Worm (Caenorhabditis elegans) whole organism, L4 larva: ENCODE data around the gene F56F11.1.

Experiments
- D1046.2 ChIP-seq: fragments of 200-800 bp; sonication (Bioruptor generic); IDR thresholded peaks from 2 replicates; pipeline ENCODE4 v1.3.6; 2022; ENCODE audit warnings: missing genetic modification characterization, missing compliant biosample characterization
- F26F4.8 ChIP-seq: fragments of 200-800 bp; sonication (Bioruptor generic); conservative IDR thresholded peaks from 2 replicates; pipeline ENCODE4 v1.3.6; 2022; ENCODE audit warnings: missing genetic modification characterization, missing compliant biosample characterization
- R02D3.7 ChIP-seq: fragments of 150-350 bp; sonication (generic microtip); optimal IDR thresholded peaks from 3 replicates; lab custom pipeline; 2014; ENCODE audit warnings: missing biosample characterization, missing genetic modification characterization
- Y105C5A.15 ChIP-seq: fragments of 200-800 bp; sonication (Bioruptor generic); IDR thresholded peaks from 2 replicates; pipeline ENCODE4 v1.3.6; 2022; ENCODE audit warnings: missing genetic modification characterization, missing compliant biosample characterization
- ZK337.2 ChIP-seq: fragments of 200-800 bp; sonication (Bioruptor generic); IDR thresholded peaks from 2 replicates; pipeline ENCODE4 v1.3.6; 2022; ENCODE audit warnings: missing genetic modification reagents, missing genetic modification characterization, missing compliant biosample characterization
- ZK546.5 ChIP-seq, 2 experiments: sonication (generic microtip); optimal IDR thresholded peaks; 2 replicates each; lab custom pipeline; 2017; ENCODE audit warnings: missing biosample characterization in 2 of 2, missing genetic modification characterization in 2 of 2
- aly-2 ChIP-seq: sonication (generic microtip); optimal IDR thresholded peaks from 2 replicates; lab custom pipeline; 2018; ENCODE audit warnings: missing biosample characterization, missing genetic modification characterization
- ama-1 ChIP-seq: fragments of 150-350 bp; optimal IDR thresholded peaks from 2 replicates; lab custom pipeline; 2014; ENCODE audit warnings: inconsistent platforms, mixed read lengths
- arid-1 ChIP-seq: fragments of 200-800 bp; sonication (Bioruptor generic); conservative IDR thresholded peaks from 2 replicates; pipeline ENCODE4 v1.3.6; 2022; ENCODE audit warnings: missing genetic modification reagents, missing genetic modification characterization, missing compliant biosample characterization
- attf-4 ChIP-seq: sonication (generic microtip); optimal IDR thresholded peaks from 3 replicates; lab custom pipeline; 2017; ENCODE audit warnings: missing biosample characterization, missing genetic modification characterization
- ceh-20 ChIP-seq: fragments of 200-800 bp; sonication (Bioruptor generic); IDR thresholded peaks from 2 replicates; pipeline ENCODE4 v1.3.6; 2022; ENCODE audit warnings: missing genetic modification reagents, missing genetic modification characterization, missing compliant biosample characterization
- ceh-32 ChIP-seq: sonication (generic microtip); optimal IDR thresholded peaks from 2 replicates; lab custom pipeline; 2016; ENCODE audit warnings: mild to moderate bottlenecking, missing genetic modification characterization, missing compliant biosample characterization; ENCODE audit not compliant: poor library complexity
- ceh-44 ChIP-seq: fragments of 200-800 bp; sonication (Bioruptor generic); IDR thresholded peaks from 2 replicates; pipeline ENCODE4 v1.3.6; 2022; ENCODE audit warnings: missing genetic modification reagents, missing genetic modification characterization, missing compliant biosample characterization
- ceh-62 ChIP-seq: sonication (generic microtip); optimal IDR thresholded peaks from 2 replicates; lab custom pipeline; 2017; ENCODE audit warnings: missing biosample characterization, missing genetic modification characterization
- ctbp-1 ChIP-seq: fragments of 200-800 bp; sonication (Bioruptor generic); IDR thresholded peaks from 2 replicates; pipeline ENCODE4 v1.3.6; 2022; ENCODE audit warnings: missing genetic modification reagents, missing genetic modification characterization, missing compliant biosample characterization
- daf-16 ChIP-seq, 3 experiments: sonication (generic microtip); optimal IDR thresholded peaks; 2 replicates each; lab custom pipeline; 2016 to 2017; ENCODE audit warnings: missing genetic modification characterization in 3 of 3, missing genetic modification reagents in 3 of 3, mild to moderate bottlenecking in 2 of 3, missing compliant biosample characterization in 2 of 3, missing biosample characterization in 1 of 3, moderate library complexity in 1 of 3
- daf-19 ChIP-seq: fragments of 200-800 bp; sonication (Bioruptor generic); conservative IDR thresholded peaks from 2 replicates; pipeline ENCODE4 v1.3.6; 2022; ENCODE audit warnings: missing genetic modification characterization, missing compliant biosample characterization
- dmd-6 ChIP-seq: fragments of 200-800 bp; sonication (Bioruptor generic); IDR thresholded peaks from 2 replicates; pipeline ENCODE4 v1.3.6; 2022; ENCODE audit warnings: missing genetic modification reagents, missing genetic modification characterization, missing compliant biosample characterization
- dmd-8 ChIP-seq: fragments of 200-800 bp; sonication (Bioruptor generic); IDR thresholded peaks from 2 replicates; pipeline ENCODE4 v1.3.6; 2022; ENCODE audit warnings: missing genetic modification characterization, missing compliant biosample characterization
- dpl-1 ChIP-seq: fragments of 150-350 bp; optimal IDR thresholded peaks from 2 replicates; lab custom pipeline; 2014; ENCODE audit warnings: missing biosample characterization, missing genetic modification reagents, missing genetic modification characterization
- duxl-1 ChIP-seq: sonication (generic microtip); optimal IDR thresholded peaks from 2 replicates; lab custom pipeline; 2016; ENCODE audit warnings: mild to moderate bottlenecking, missing genetic modification characterization, moderate library complexity, missing compliant biosample characterization; ENCODE audit not compliant: poor library complexity
- dve-1 ChIP-seq: sonication (generic microtip); optimal IDR thresholded peaks from 2 replicates; lab custom pipeline; 2017; ENCODE audit warnings: antibody characterized with exemption, mild to moderate bottlenecking, missing genetic modification characterization, missing compliant biosample characterization; ENCODE audit not compliant: insufficient read depth
- fos-1 ChIP-seq: fragments of 150-350 bp; optimal IDR thresholded peaks from 2 replicates; lab custom pipeline; 2014; ENCODE audit warnings: missing biosample characterization, missing genetic modification characterization
- gei-8 ChIP-seq: fragments of 200-800 bp; sonication (Bioruptor generic); optimal IDR thresholded peaks from 2 replicates; lab custom pipeline; 2018; ENCODE audit warnings: mild to moderate bottlenecking, missing genetic modification characterization, missing compliant biosample characterization
- hif-1 ChIP-seq, 2 experiments: sonication (generic microtip); optimal IDR thresholded peaks; 2 replicates each; lab custom pipeline; 2016 to 2017; ENCODE audit warnings: missing compliant biosample characterization in 2 of 2, missing genetic modification characterization in 2 of 2, missing genetic modification reagents in 2 of 2, missing genotype in 2 of 2, mild to moderate bottlenecking in 1 of 2
- hlh-11 ChIP-seq: fragments of 200-800 bp; sonication (Bioruptor generic); optimal IDR thresholded peaks from 2 replicates; lab custom pipeline; 2018; ENCODE audit warnings: mild to moderate bottlenecking, missing genetic modification characterization, missing compliant biosample characterization
- lin-1 ChIP-seq: fragments of 200-800 bp; sonication (Bioruptor generic); IDR thresholded peaks from 2 replicates; pipeline ENCODE4 v1.3.6; 2022; ENCODE audit warnings: missing genetic modification reagents, missing genetic modification characterization, missing compliant biosample characterization
- lin-15B ChIP-seq: fragments of 150-350 bp; sonication (generic microtip); optimal IDR thresholded peaks from 3 replicates; lab custom pipeline; 2014; ENCODE audit warnings: missing biosample characterization, missing genetic modification characterization
- lin-39 ChIP-seq: fragments of 150-350 bp; optimal IDR thresholded peaks from 2 replicates; lab custom pipeline; 2014; ENCODE audit warnings: missing biosample characterization, missing genetic modification reagents, missing genetic modification characterization
- madf-5 ChIP-seq, 2 experiments: fragments of 200-800 bp; sonication (Bioruptor generic); IDR thresholded peaks; 2 replicates each; pipeline ENCODE4 v1.3.6; 2022; ENCODE audit warnings: missing compliant biosample characterization in 2 of 2, missing genetic modification characterization in 2 of 2
- madf-9 ChIP-seq: fragments of 200-800 bp; sonication (Bioruptor generic); conservative IDR thresholded peaks from 2 replicates; pipeline ENCODE4 v1.3.6; 2022; ENCODE audit warnings: missing genetic modification reagents, missing genetic modification characterization, missing compliant biosample characterization
- mdl-1 ChIP-seq, 2 experiments: fragments of 150-350 bp in 1 of 2; sonication (generic microtip) in 1 of 2; optimal IDR thresholded peaks; 2 replicates each; lab custom pipeline; 2014 to 2017; ENCODE audit warnings: missing biosample characterization in 2 of 2, missing genetic modification characterization in 2 of 2
- mep-1 ChIP-seq: fragments of 150-350 bp; sonication (generic microtip); optimal IDR thresholded peaks from 3 replicates; lab custom pipeline; 2014; ENCODE audit warnings: missing biosample characterization, missing genetic modification characterization
- mes-2 ChIP-seq: sonication (generic microtip); optimal IDR thresholded peaks from 2 replicates; lab custom pipeline; 2016; ENCODE audit warnings: missing genotype, mild to moderate bottlenecking, missing genetic modification characterization, missing compliant biosample characterization; ENCODE audit not compliant: poor library complexity, severe bottlenecking
- nhr-11 ChIP-seq: fragments of 150-350 bp; optimal IDR thresholded peaks from 2 replicates; lab custom pipeline; 2014; ENCODE audit warnings: missing biosample characterization, missing genetic modification characterization
- nhr-237 ChIP-seq: sonication (generic microtip); optimal IDR thresholded peaks from 2 replicates; lab custom pipeline; 2017; ENCODE audit warnings: missing biosample characterization, missing genetic modification characterization
- nhr-25 ChIP-seq: sonication (generic microtip); optimal IDR thresholded peaks from 2 replicates; lab custom pipeline; 2017; ENCODE audit warnings: missing genetic modification characterization, mild to moderate bottlenecking, missing compliant biosample characterization, antibody characterized with exemption, moderate library complexity, borderline replicate concordance; ENCODE audit not compliant: insufficient read depth
- nhr-28 ChIP-seq: fragments of 150-350 bp; optimal IDR thresholded peaks from 2 replicates; lab custom pipeline; 2014; ENCODE audit warnings: missing biosample characterization, missing genetic modification characterization
- nhr-77 ChIP-seq: fragments of 150-350 bp; optimal IDR thresholded peaks from 2 replicates; lab custom pipeline; 2014; ENCODE audit warnings: missing biosample characterization, missing genetic modification characterization
- php-3 ChIP-seq: fragments of 200-800 bp; sonication (Bioruptor generic); IDR thresholded peaks from 2 replicates; pipeline ENCODE4 v1.3.6; 2022; ENCODE audit warnings: missing genetic modification reagents, missing genetic modification characterization, missing compliant biosample characterization
- pqm-1 ChIP-seq: sonication (generic microtip); optimal IDR thresholded peaks from 2 replicates; lab custom pipeline; 2017; ENCODE audit warnings: missing biosample characterization, missing genetic modification characterization
- sdz-12 ChIP-seq: fragments of 200-800 bp; sonication (Bioruptor generic); optimal IDR thresholded peaks from 2 replicates; lab custom pipeline; 2018; ENCODE audit warnings: mild to moderate bottlenecking, missing genetic modification characterization, missing compliant biosample characterization
- set-16 ChIP-seq: fragments of 200-800 bp; sonication (Bioruptor generic); IDR thresholded peaks from 2 replicates; pipeline ENCODE4 v1.3.6; 2022; ENCODE audit warnings: missing genetic modification reagents, missing genetic modification characterization, missing compliant biosample characterization
- tra-1 ChIP-seq: fragments of 200-800 bp; sonication (Bioruptor generic); IDR thresholded peaks from 2 replicates; pipeline ENCODE4 v1.3.6; 2022; ENCODE audit warnings: missing genetic modification reagents, missing genetic modification characterization, missing compliant biosample characterization
- unc-39 ChIP-seq: sonication (generic microtip); optimal IDR thresholded peaks from 2 replicates; lab custom pipeline; 2017; ENCODE audit warnings: missing biosample characterization, missing genetic modification characterization
- unc-62 ChIP-seq, 3 experiments: fragments of 150-350 bp in 1 of 3; sonication (generic microtip); optimal IDR thresholded peaks in 2 of 3; peaks in 1 of 3; 1 replicate in 1 of 3; 2 replicates in 2 of 3; lab custom pipeline; 2014 to 2017; ENCODE audit warnings: missing biosample characterization in 3 of 3, missing genetic modification characterization in 3 of 3, missing genetic modification reagents in 3 of 3, missing genotype in 1 of 3
- vab-7 ChIP-seq: fragments of 200-800 bp; sonication (Bioruptor generic); IDR thresholded peaks from 2 replicates; pipeline ENCODE4 v1.3.6; 2022; ENCODE audit warnings: missing genetic modification reagents, missing genetic modification characterization, missing compliant biosample characterization
- zag-1 ChIP-seq: fragments of 150-350 bp; optimal IDR thresholded peaks from 2 replicates; lab custom pipeline; 2014; ENCODE audit warnings: missing biosample characterization, missing genetic modification characterization
- ztf-7 ChIP-seq: fragments of 150-350 bp; optimal IDR thresholded peaks from 2 replicates; lab custom pipeline; 2014; ENCODE audit warnings: missing biosample characterization, missing genetic modification characterization

Gene F56F11.1

ce11 chrIII:2869033-2869432 lies 22.5 kb upstream of the F56F11.1 start:
- TF ChIP-seq fos-1 (tag; lab: Kevin White, UChicago) (no peak), nhr-11 (tag; lab: Kevin White, UChicago) (no peak), unc-39 (tag; lab: Kevin White, UChicago) (no peak), vab-7 (GFP tag; lab: Robert Waterston, UW) (no peak), mes-2 (tag; lab: Kevin White, UChicago) (no peak), php-3 (GFP tag; lab: Robert Waterston, UW) (peak; percentile 88), ZK546.5 (tag; optimal IDR thresholded peaks at IDR 0.05; lab: Kevin White, UChicago) (no peak), ceh-44 (no peak), zag-1 (no peak), ceh-20 (GFP tag; lab: Robert Waterston, UW) (peak; percentile 63; the same call in 1 of the 2 replicates), daf-19 (GFP tag; lab: Robert Waterston, UW) (no peak), dmd-8 (GFP tag; lab: Robert Waterston, UW) (no peak), madf-9 (GFP tag; lab: Robert Waterston, UW) (no peak), aly-2 (tag; lab: Kevin White, UChicago) (no peak), madf-5 (GFP tag; IDR thresholded peaks at IDR 0.05; lab: Robert Waterston, UW) (no peak)

ce11 chrIII:2869512-2869911 lies 22.0 kb upstream of the F56F11.1 start:
- TF ChIP-seq php-3 (GFP tag; lab: Robert Waterston, UW) (0 out of 2 replicates have a peak, but pooled peaks have one; percentile 22), D1046.2 (no peak), mdl-1 (tag; optimal IDR thresholded peaks at IDR 0.05; lab: Kevin White, UChicago) (no peak), nhr-77 (tag; lab: Kevin White, UChicago) (peak; percentile 35), duxl-1 (tag; lab: Kevin White, UChicago) (no peak), sdz-12 (no peak), ceh-62 (tag; lab: Kevin White, UChicago) (no peak), nhr-28 (peak; percentile 85), ceh-20 (GFP tag; lab: Robert Waterston, UW) (no peak), set-16 (no peak), daf-16 (GFP tag; optimal IDR thresholded peaks at IDR 0.05; lab: Kevin White, UChicago) (no peak), daf-16 (tag; optimal IDR thresholded peaks at IDR 0.05; lab: Kevin White, UChicago) (peak; percentile 84), dve-1 (tag; lab: Kevin White, UChicago) (peak; percentile 31), arid-1 (GFP tag; lab: Robert Waterston, UW) (no peak), R02D3.7 (no peak), unc-62 (GFP tag; optimal IDR thresholded peaks at IDR 0.05 in 1 of 2; lab: Kevin White, UChicago) (peak in 1 of 2 experiments; percentile 24), unc-62 (tag; optimal IDR thresholded peaks at IDR 0.05; lab: Kevin White, UChicago) (no peak), gei-8 (GFP tag; lab: Kevin White, UChicago) (no peak), pqm-1 (tag; lab: Kevin White, UChicago) (peak; percentile 66), dmd-6 (GFP tag; lab: Robert Waterston, UW) (peak; percentile 48), dpl-1 (GFP tag; lab: Kevin White, UChicago) (no peak), tra-1 (peak; percentile 20; the same call in 1 of the 2 replicates), ama-1 (lab: Kevin White, UChicago) (no peak), Y105C5A.15 (GFP tag; lab: Robert Waterston, UW) (no peak), hlh-11 (tag; lab: Kevin White, UChicago) (peak; percentile 38)

- TF ChIP-seq ceh-32 (tag; lab: Kevin White, UChicago) (no peak), nhr-237 (tag; lab: Kevin White, UChicago) (no peak), lin-1 (GFP tag; lab: Robert Waterston, UW) (no peak), daf-19 (GFP tag; lab: Robert Waterston, UW) (no peak), F26F4.8 (GFP tag; lab: Robert Waterston, UW) (no peak), nhr-25 (tag; lab: Kevin White, UChicago) (no peak), attf-4 (no peak), lin-39 (no peak), ZK337.2 (GFP tag; lab: Robert Waterston, UW) (no peak), mep-1 (peak; percentile 35), hif-1 (tag; optimal IDR thresholded peaks at IDR 0.05; lab: Kevin White, UChicago) (no peak), lin-15B (tag; lab: Kevin White, UChicago) (no peak), ctbp-1 (GFP tag; lab: Robert Waterston, UW) (no peak), tra-1 (peak; percentile 60; the same call in 1 of the 2 replicates), ztf-7 (tag; lab: Kevin White, UChicago) (no peak)
These were observed 21.3 kb upstream of the F56F11.1 start for ce11 chrIII:2870228-2870627.
